Fruit fly (Drosophila melanogaster): ENCODE measurements around the gene CG13455.

dm6 chr3L:15518344-15518743, 22.0 kb downstream of the CG13455 start:
- no peak for TF ChIP-seq CTCF (optimal IDR thresholded peaks at IDR 0.05)
- no peak for TF ChIP-seq CG8478 (optimal IDR thresholded peaks at IDR 0.05)
